Worm (Caenorhabditis elegans) whole organism, L3 larva: Measurements from ENCODE around the gene gnrr-3.

ENCODE experiments used
- ama-1 ChIP-seq: fragments of 150-350 bp; optimal IDR thresholded peaks from 2 replicates; lab custom pipeline; 2018
- egl-27 ChIP-seq: sonication (generic microtip); optimal IDR thresholded peaks from 4 replicates; lab custom pipeline; 2017; ENCODE audit warnings: missing biosample characterization, missing genetic modification reagents, missing genetic modification characterization
- nhr-237 ChIP-seq: fragments of 150-350 bp; optimal IDR thresholded peaks from 2 replicates; lab custom pipeline; 2014; ENCODE audit warnings: missing biosample characterization, missing genetic modification characterization
- snpc-4 ChIP-seq: fragments of 150-350 bp; optimal IDR thresholded peaks from 2 replicates; lab custom pipeline; 2014; ENCODE audit warnings: missing biosample characterization, missing genetic modification characterization
- ztf-11 ChIP-seq: fragments of 150-350 bp; optimal IDR thresholded peaks from 2 replicates; lab custom pipeline; 2014; ENCODE audit warnings: missing biosample characterization, missing genetic modification characterization

DNA sequence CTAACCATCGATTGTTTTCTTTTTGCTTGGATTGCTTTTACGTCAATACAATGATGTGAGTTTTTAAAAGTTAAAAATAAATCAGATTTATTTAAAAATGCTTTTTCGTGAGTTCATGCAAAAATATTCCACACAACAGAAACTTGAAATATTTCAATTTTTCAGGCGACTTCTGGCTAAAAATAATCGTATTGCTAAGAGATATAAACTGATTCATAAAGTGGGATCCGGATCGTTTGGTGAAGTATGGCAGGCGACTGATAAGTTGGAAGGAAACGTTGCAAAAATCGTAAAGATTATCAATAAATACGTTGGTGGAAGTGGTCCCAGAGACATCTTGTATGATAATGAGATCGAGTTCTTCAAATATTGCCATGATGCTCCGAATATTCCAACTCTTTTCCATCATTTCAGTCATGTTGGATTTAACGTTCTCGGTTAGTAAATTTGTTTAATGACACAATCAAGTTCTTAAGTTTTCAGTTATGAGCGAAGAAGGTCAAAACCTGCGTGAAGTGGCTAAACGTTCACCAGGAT is 11.3 kb downstream of the gnrr-3 start, which contains the start of gene ZC373.3:
- TF ChIP-seq nhr-237 (tag; lab: Kevin White, UChicago): no peak
- no peak for TF ChIP-seq snpc-4 (tag; lab: Kevin White, UChicago)
- TF ChIP-seq ztf-11 (tag; lab: Kevin White, UChicago): no peak
- no peak for TF ChIP-seq ama-1 (lab: Kevin White, UChicago)
- TF ChIP-seq egl-27 (tag; lab: Kevin White, UChicago): no peak
